Worm (Caenorhabditis elegans): ENCODE measurements around the gene fbxc-29.

fbxc-29 gene

DNA sequence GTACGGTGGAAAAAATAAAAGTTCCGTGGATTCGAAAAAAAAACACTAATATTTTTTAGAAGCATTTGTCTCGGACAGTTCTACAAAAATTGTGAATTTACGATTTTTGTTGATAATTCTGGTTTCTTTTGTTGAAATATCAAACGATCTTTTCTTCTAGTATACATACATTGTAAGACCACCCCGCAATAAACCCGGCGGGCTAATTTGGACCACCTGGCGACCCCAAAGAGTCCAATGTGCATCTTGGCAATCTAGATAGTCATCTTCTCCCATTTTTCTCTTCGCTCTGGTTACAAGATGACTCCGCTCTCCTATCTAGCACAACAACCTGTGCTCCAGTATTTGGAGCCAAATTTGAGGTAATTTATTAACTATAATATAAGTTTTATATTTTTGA, at the start of gene fbxc-29:
Gene fbxc-29, plus strand, starts transcription at position 301 of the 400 bp plus-strand sequence.
- TF ChIP-seq ama-1 (optimal IDR thresholded peaks at IDR 0.05) (no peak), ama-1 (GFP tag; optimal IDR thresholded peaks at IDR 0.05) (no peak), F10E7.11 (tag; optimal IDR thresholded peaks at IDR 0.05) (no peak), hlh-12 (tag; optimal IDR thresholded peaks at IDR 0.05) (no peak), cebp-1 (GFP tag; IDR thresholded peaks at IDR 0.05) (no peak), cebp-1 (tag; optimal IDR thresholded peaks at IDR 0.05) (no peak), hmg-20 (GFP tag; IDR thresholded peaks at IDR 0.05) (no peak)

DNA sequence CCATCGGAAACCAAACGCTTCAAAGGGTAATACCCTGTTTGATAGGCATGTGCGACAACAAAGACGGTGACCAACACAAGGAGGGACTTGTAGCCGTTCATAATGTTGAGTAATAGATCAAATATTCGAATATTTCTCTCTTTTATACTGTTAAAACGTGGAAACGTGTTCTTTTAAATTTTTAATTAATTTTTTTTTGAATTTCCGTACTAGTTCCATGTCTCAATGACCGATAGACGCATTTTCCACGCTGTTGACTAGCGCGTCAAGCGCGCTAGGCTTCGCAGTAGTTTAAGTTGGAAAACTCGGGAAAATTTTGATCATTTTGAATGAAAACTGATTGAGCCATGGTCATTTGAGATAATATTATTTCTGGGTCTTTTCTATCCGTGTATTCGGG, 49.1 kb upstream of the fbxc-29 start, which contains the start of gene Y46B2A.3:
Gene Y46B2A.3, minus strand, starts transcription at position 101 of the 400 bp plus-strand sequence.
- TF ChIP-seq F57A8.1 (GFP tag; optimal IDR thresholded peaks at IDR 0.05) (no peak), T26A5.8 (tag; optimal IDR thresholded peaks at IDR 0.05) (no peak), lir-1 (GFP tag; conservative IDR thresholded peaks at IDR 0.05) (no peak), ztf-18 (tag; optimal IDR thresholded peaks at IDR 0.05) (no peak), nfyb-1 (GFP tag; IDR thresholded peaks at IDR 0.05) (no peak), nhr-80 (tag; optimal IDR thresholded peaks at IDR 0.05) (no peak), ekl-4 (GFP tag; IDR thresholded peaks at IDR 0.05) (no peak), aptf-3 (GFP tag; IDR thresholded peaks at IDR 0.05) (no peak), cebp-2 (GFP tag; IDR thresholded peaks at IDR 0.05) (no peak), sdz-38 (tag; optimal IDR thresholded peaks at IDR 0.05) (no peak), hmg-20 (GFP tag; IDR thresholded peaks at IDR 0.05) (no peak), snpc-1.3 (tag; optimal IDR thresholded peaks at IDR 0.05; ENCODE audit: insufficient read depth) (no peak), mel-28 (tag; optimal IDR thresholded peaks at IDR 0.05; ENCODE audit: borderline replicate concordance) (no peak), B0336.3 (GFP tag; IDR thresholded peaks at IDR 0.05) (no peak), hsf-1 (GFP tag; IDR thresholded peaks at IDR 0.05) (no peak)

DNA sequence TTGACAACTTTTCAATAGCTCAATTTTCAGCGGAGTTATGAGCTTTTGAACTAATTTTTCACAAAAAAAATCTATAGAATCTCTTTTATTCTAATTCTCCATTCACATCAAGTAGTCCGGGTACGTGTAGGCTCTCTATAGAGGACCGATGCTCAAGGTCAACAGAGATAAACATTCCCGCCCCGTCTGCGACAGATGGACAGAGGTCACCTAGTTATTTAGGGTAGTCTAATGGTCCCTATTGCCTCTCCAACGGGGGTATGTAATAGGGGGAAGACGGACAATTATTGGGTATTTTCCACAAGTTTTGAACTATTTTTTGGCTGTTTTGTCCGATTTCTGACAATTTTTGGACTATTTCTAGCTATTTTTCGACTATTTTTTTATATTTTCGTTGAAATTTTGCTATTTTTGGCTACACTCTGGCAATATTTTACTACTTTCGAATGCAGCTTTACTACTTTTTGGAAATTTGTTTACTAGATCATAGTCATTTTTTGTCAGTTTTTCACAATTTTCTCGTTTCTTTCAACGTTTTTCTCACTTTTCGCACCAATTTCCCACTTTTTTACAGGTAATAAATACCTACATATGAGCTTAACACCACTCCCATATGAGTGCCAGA, 47.5 kb upstream of the fbxc-29 start, which contains the start of gene fbxc-51:
Gene fbxc-51, plus strand, starts transcription at position 575 of the 625 bp plus-strand sequence.
- TF ChIP-seq egl-44 (GFP tag; IDR thresholded peaks at IDR 0.05) = no peak
- no peak for TF ChIP-seq nhr-179 (tag; optimal IDR thresholded peaks at IDR 0.05)
- no peak for TF ChIP-seq Y56A3A.18 (GFP tag; IDR thresholded peaks at IDR 0.05)
- no peak for TF ChIP-seq madf-10 (tag; optimal IDR thresholded peaks at IDR 0.05)
- TF ChIP-seq ztf-3 (GFP tag; optimal IDR thresholded peaks at IDR 0.05) = no peak

DNA sequence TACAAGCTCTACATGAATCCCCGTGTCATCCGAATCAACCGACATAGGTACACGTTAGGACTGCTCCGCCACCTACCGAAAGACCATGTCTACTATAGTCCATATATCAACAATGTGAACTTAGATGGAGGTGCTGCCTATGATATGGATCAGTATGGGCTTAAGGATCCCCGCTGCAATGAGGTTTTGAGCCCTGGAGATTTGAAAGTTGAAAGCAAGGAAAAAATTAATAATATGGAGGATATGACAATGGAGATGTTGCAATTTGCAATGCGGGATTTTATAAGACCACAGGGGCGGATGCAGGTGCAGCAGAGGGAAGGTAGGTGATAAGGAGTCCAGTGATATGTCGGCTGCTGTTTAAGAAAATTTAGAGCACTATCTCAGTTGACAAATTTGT, 46.6 kb upstream of the fbxc-29 start:
- TF ChIP-seq F52B5.7 (tag; optimal IDR thresholded peaks at IDR 0.05) = no peak
- TF ChIP-seq ccch-3 (GFP tag; optimal IDR thresholded peaks at IDR 0.05) = no peak
- TF ChIP-seq ceh-100 (GFP tag; IDR thresholded peaks at IDR 0.05) = no peak
- no peak for TF ChIP-seq D2030.7 (GFP tag; IDR thresholded peaks at IDR 0.05)
- TF ChIP-seq F33H1.4 (GFP tag; IDR thresholded peaks at IDR 0.05) = no peak
- TF ChIP-seq nhr-120 (GFP tag; IDR thresholded peaks at IDR 0.05) = no peak
- no peak for TF ChIP-seq mes-4 (tag; optimal IDR thresholded peaks at IDR 0.05)
- TF ChIP-seq F10E7.11 (tag; optimal IDR thresholded peaks at IDR 0.05) = no peak
- no peak for TF ChIP-seq xnd-1 (tag; optimal IDR thresholded peaks at IDR 0.05)
- TF ChIP-seq mel-28 (tag; optimal IDR thresholded peaks at IDR 0.05; ENCODE audit: borderline replicate concordance) = no peak
- TF ChIP-seq tbx-9 (tag; optimal IDR thresholded peaks at IDR 0.05; ENCODE audit: borderline replicate concordance) = no peak
- TF ChIP-seq hrde-1 (tag; optimal IDR thresholded peaks at IDR 0.05; ENCODE audit: borderline replicate concordance) = no peak

All from whole organism, young adult.